Worm (Caenorhabditis elegans) whole organism, early embryonic: ENCODE data around the gene gar-1.
A peak's percentile ranks its signal among the peaks of the same experiment; 100 is the strongest.

Source experiments
- B0310.2 ChIP-seq: sonication (generic microtip); optimal IDR thresholded peaks from 2 replicates; lab custom pipeline; 2016; ENCODE audit warnings: mild to moderate bottlenecking, missing genetic modification characterization, missing compliant biosample characterization
- F13C5.2 ChIP-seq: sonication (generic microtip); optimal IDR thresholded peaks from 2 replicates; lab custom pipeline; 2017; ENCODE audit warnings: mild to moderate bottlenecking, missing genetic modification characterization, inconsistent platforms, missing compliant biosample characterization
- aly-1 ChIP-seq: sonication (generic microtip); optimal IDR thresholded peaks from 2 replicates; lab custom pipeline; 2016; ENCODE audit warnings: missing genetic modification characterization, missing compliant biosample characterization
- ama-1 ChIP-seq: fragments of 150-350 bp; optimal IDR thresholded peaks from 2 replicates; lab custom pipeline; 2014
- ceh-13 ChIP-seq: fragments of 200-800 bp; sonication (Bioruptor generic); optimal IDR thresholded peaks from 2 replicates; lab custom pipeline; 2018; ENCODE audit warnings: mild to moderate bottlenecking, missing genetic modification characterization, missing compliant biosample characterization
- ceh-36 ChIP-seq: sonication (generic microtip); optimal IDR thresholded peaks from 2 replicates; lab custom pipeline; 2016; ENCODE audit warnings: missing genetic modification characterization, inconsistent platforms, missing compliant biosample characterization
- ets-7 ChIP-seq: sonication (generic microtip); optimal IDR thresholded peaks from 2 replicates; lab custom pipeline; 2016; ENCODE audit warnings: missing genotype, missing genetic modification characterization, missing compliant biosample characterization
- flt-1 ChIP-seq: fragments of 200-800 bp; sonication (Bioruptor generic); IDR thresholded peaks from 2 replicates; pipeline ENCODE4 v1.3.6; 2022; ENCODE audit warnings: missing genetic modification characterization, missing compliant biosample characterization
- hmbx-1 ChIP-seq: sonication (generic microtip); optimal IDR thresholded peaks from 2 replicates; lab custom pipeline; 2016; ENCODE audit warnings: mild to moderate bottlenecking, missing genetic modification characterization, missing compliant biosample characterization
- hmg-4 ChIP-seq: fragments of 200-800 bp; sonication (Bioruptor generic); optimal IDR thresholded peaks from 2 replicates; lab custom pipeline; 2018; ENCODE audit warnings: mild to moderate bottlenecking, missing genetic modification characterization, missing compliant biosample characterization
- hnd-1 ChIP-seq: sonication (generic microtip); optimal IDR thresholded peaks from 2 replicates; lab custom pipeline; 2016; ENCODE audit warnings: missing genetic modification characterization, missing compliant biosample characterization
- pes-1 ChIP-seq: fragments of 200-800 bp; sonication (Bioruptor generic); IDR thresholded peaks from 2 replicates; pipeline ENCODE4 v1.3.6; 2022; ENCODE audit warnings: missing genetic modification reagents, missing genetic modification characterization, missing compliant biosample characterization
- scrt-1 ChIP-seq: fragments of 200-800 bp; sonication (Bioruptor generic); IDR thresholded peaks from 2 replicates; pipeline ENCODE4 v1.3.6; 2022; ENCODE audit warnings: missing genetic modification characterization, missing compliant biosample characterization
- tbx-11 ChIP-seq: fragments of 200-800 bp; sonication (Bioruptor generic); IDR thresholded peaks from 2 replicates; pipeline ENCODE4 v1.3.6; 2022; ENCODE audit warnings: missing genetic modification characterization, missing compliant biosample characterization
- tbx-37 ChIP-seq: fragments of 200-800 bp; sonication (Bioruptor generic); conservative IDR thresholded peaks from 2 replicates; pipeline ENCODE4 v1.3.6; 2022; ENCODE audit warnings: missing genetic modification reagents, missing genetic modification characterization, missing compliant biosample characterization
- tra-4 ChIP-seq: sonication (generic microtip); optimal IDR thresholded peaks from 2 replicates; lab custom pipeline; 2017; ENCODE audit warnings: missing genetic modification characterization, missing compliant biosample characterization

The gar-1 gene

ce11 chrX:6509813-6510212 lies 25.1 kb upstream of the gar-1 start:
- TF ChIP-seq ceh-36 (tag; lab: Kevin White, UChicago) (no peak), tbx-11 (GFP tag; lab: Robert Waterston, UW) (no peak), ama-1 (lab: Kevin White, UChicago) (no peak), F13C5.2 (no peak), scrt-1 (GFP tag; lab: Robert Waterston, UW) (no peak), B0310.2 (tag; lab: Kevin White, UChicago) (no peak), hmg-4 (GFP tag; lab: Kevin White, UChicago) (no peak), ets-7 (tag; lab: Kevin White, UChicago) (no peak), aly-1 (tag; lab: Kevin White, UChicago) (no peak), tbx-37 (GFP tag; lab: Robert Waterston, UW) (no peak), ceh-13 (GFP tag; lab: Kevin White, UChicago) (no peak)

ce11 chrX:6507734-6508133 lies 23.1 kb upstream of the gar-1 start:
- TF ChIP-seq tbx-37 (GFP tag; lab: Robert Waterston, UW) (no peak), ceh-36 (tag; lab: Kevin White, UChicago) (no peak), F13C5.2 (no peak), ama-1 (lab: Kevin White, UChicago) (no peak), hmg-4 (GFP tag; lab: Kevin White, UChicago) (no peak), scrt-1 (GFP tag; lab: Robert Waterston, UW) (no peak)

- no peak for TF ChIP-seq tbx-37 (GFP tag; lab: Robert Waterston, UW)
- no peak for TF ChIP-seq pes-1 (GFP tag; lab: Robert Waterston, UW)
- no peak for TF ChIP-seq ama-1 (lab: Kevin White, UChicago)
Observed at ce11 chrX:6505662-6506061, 21.0 kb upstream of the gar-1 start, which contains the start of gene glr-8. TSS of gene glr-8 (plus strand) at chrX:6505980.

- peak; percentile 5 for TF ChIP-seq F13C5.2
- no peak for TF ChIP-seq pes-1 (GFP tag; lab: Robert Waterston, UW)
Observed at ce11 chrX:6505008-6505407, 20.3 kb upstream of the gar-1 start, which contains the start of gene cdf-1. TSS of gene cdf-1 (minus strand) at chrX:6505143.

DNA sequence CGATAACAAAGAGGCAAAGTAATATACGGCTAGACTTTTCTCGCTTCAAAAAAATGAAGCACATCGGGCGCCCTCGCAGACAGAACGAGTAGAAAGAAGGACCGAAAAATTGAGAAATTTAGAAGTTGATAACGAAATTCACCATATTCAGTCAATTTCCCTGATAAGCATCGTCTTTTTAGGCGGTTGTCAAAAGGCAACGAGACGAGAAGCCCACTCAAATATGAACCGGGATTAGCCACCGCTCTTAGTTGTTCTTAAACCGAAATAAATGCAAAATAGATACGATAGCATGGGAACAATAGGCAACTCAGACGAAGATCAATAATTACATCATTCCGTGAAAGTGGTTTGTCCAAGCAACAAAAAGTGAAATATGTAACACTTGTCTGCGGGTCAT lies 18.5 kb upstream of the gar-1 start:
- TF ChIP-seq scrt-1 (GFP tag; lab: Robert Waterston, UW) (no peak), tbx-11 (GFP tag; lab: Robert Waterston, UW) (no peak), hmbx-1 (tag; lab: Kevin White, UChicago) (no peak), F13C5.2 (no peak), flt-1 (no peak), pes-1 (GFP tag; lab: Robert Waterston, UW) (no peak), B0310.2 (tag; lab: Kevin White, UChicago) (no peak)

- TF ChIP-seq tra-4 = no peak
- no peak for TF ChIP-seq hnd-1 (tag; lab: Kevin White, UChicago)
- no peak for TF ChIP-seq ama-1 (lab: Kevin White, UChicago)
- TF ChIP-seq hmg-4 (GFP tag; lab: Kevin White, UChicago) = no peak
- no peak for TF ChIP-seq aly-1 (tag; lab: Kevin White, UChicago)
- no peak for TF ChIP-seq F13C5.2
- TF ChIP-seq ceh-13 (GFP tag; lab: Kevin White, UChicago) = no peak
- TF ChIP-seq tbx-37 (GFP tag; lab: Robert Waterston, UW) = no peak
- TF ChIP-seq ets-7 (tag; lab: Kevin White, UChicago) = no peak
- TF ChIP-seq pes-1 (GFP tag; lab: Robert Waterston, UW) = no peak
- no peak for TF ChIP-seq scrt-1 (GFP tag; lab: Robert Waterston, UW)
Observed at ce11 chrX:6499736-6500135, 15.1 kb upstream of the gar-1 start, which contains the start of gene actl-1. TSS of gene actl-1 (minus strand) at chrX:6499836.

ce11 chrX:6476540-6476939 lies 8.1 kb downstream of the gar-1 start, which contains the start of gene C15B12.1:
TSS of gene C15B12.1 (plus strand) at chrX:6476810.
- TF ChIP-seq tra-4 (no peak), hmbx-1 (tag; lab: Kevin White, UChicago) (no peak), pes-1 (GFP tag; lab: Robert Waterston, UW) (no peak), hnd-1 (tag; lab: Kevin White, UChicago) (no peak), flt-1 (no peak), scrt-1 (GFP tag; lab: Robert Waterston, UW) (no peak), F13C5.2 (no peak), hmg-4 (GFP tag; lab: Kevin White, UChicago) (no peak), aly-1 (tag; lab: Kevin White, UChicago) (no peak), ceh-36 (tag; lab: Kevin White, UChicago) (no peak)

- TF ChIP-seq aly-1 (tag; lab: Kevin White, UChicago) = no peak
- TF ChIP-seq tbx-11 (GFP tag; lab: Robert Waterston, UW) = no peak
- TF ChIP-seq ceh-13 (GFP tag; lab: Kevin White, UChicago) = no peak
- TF ChIP-seq tra-4 = no peak
Observed at ce11 chrX:6473698-6474314, 10.9 kb downstream of the gar-1 start, which contains the start of the genes C15B12.4 and C15B12.8. TSS of gene C15B12.4 (minus strand) at chrX:6473748. TSS of gene C15B12.8 (plus strand) at chrX:6474264.

ce11 chrX:6468499-6468898 lies 16.2 kb downstream of the gar-1 start, which contains the start of gene C15B12.9:
TSS of gene C15B12.9 (plus strand) at chrX:6468799.
- TF ChIP-seq hmbx-1 (tag; lab: Kevin White, UChicago) = no peak
- no peak for TF ChIP-seq ceh-13 (GFP tag; lab: Kevin White, UChicago)
- TF ChIP-seq hnd-1 (tag; lab: Kevin White, UChicago) = no peak
- no peak for TF ChIP-seq B0310.2 (tag; lab: Kevin White, UChicago)
- no peak for TF ChIP-seq ama-1 (lab: Kevin White, UChicago)
- no peak for TF ChIP-seq scrt-1 (GFP tag; lab: Robert Waterston, UW)
- TF ChIP-seq flt-1 = no peak
- no peak for TF ChIP-seq tra-4
- no peak for TF ChIP-seq pes-1 (GFP tag; lab: Robert Waterston, UW)
